Fruit fly (Drosophila melanogaster) Kc167 (cell line): ENCODE results near the gene iav.

ENCODE experiments used
- Myc ChIP-seq: fragments of >200 bp; optimal IDR thresholded peaks from 2 replicates; lab custom pipeline; 2017; ENCODE audit warnings: missing external identifiers
- Sin3A ChIP-seq: fragments of >200 bp; optimal IDR thresholded peaks from 2 replicates; lab custom pipeline; 2018; ENCODE audit warnings: missing external identifiers
- h ChIP-seq: fragments of >200 bp; optimal IDR thresholded peaks from 3 replicates; lab custom pipeline; 2018; ENCODE audit warnings: missing external identifiers
- insv ChIP-seq: fragments of >200 bp; optimal IDR thresholded peaks from 3 replicates; lab custom pipeline; 2018; ENCODE audit warnings: missing external identifiers
- psq ChIP-seq: fragments of >200 bp; optimal IDR thresholded peaks from 2 replicates; lab custom pipeline; 2017; ENCODE audit warnings: missing external identifiers
- ttk ChIP-seq: sonication (Bioruptor generic); optimal IDR thresholded peaks from 2 replicates; lab custom pipeline; 2017; ENCODE audit warnings: missing external identifiers

dm6 chrX:6792891-6793290 is 20.9 kb upstream of the iav start:
- TF ChIP-seq Sin3A (no peak), Myc (lab: Kevin White, UChicago) (no peak), h (lab: Kevin White, UChicago) (no peak), ttk (lab: Kevin White, UChicago) (no peak), psq (lab: Kevin White, UChicago) (no peak), insv (lab: Kevin White, UChicago) (no peak)
